Worm (Caenorhabditis elegans): ENCODE measurements around the gene sri-7.

DNA sequence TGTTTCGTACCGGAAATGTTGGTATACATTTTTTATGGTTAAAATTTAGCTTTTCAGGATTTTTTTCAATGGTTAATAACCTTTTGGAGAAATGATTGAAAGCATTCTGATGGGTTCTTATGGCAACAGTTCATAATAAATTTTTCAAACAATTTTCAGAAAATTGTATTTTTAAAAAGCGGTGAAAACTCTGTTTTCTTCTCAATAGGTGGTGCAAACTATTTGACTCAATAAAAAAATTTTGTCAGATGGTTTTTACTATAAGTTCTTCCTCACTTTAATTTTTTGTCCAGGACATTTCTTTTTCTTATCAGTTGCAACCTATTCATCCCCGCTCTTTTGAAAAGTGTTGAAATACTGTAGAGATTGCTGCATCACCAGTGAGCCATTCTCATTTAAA is 48.7 kb downstream of the sri-7 start, which contains the start of gene T26H5.14:
- TF ChIP-seq ztf-11 (tag; optimal IDR thresholded peaks at IDR 0.05) (no peak), nhr-28 (tag; optimal IDR thresholded peaks at IDR 0.05) (no peak), ama-1 (optimal IDR thresholded peaks at IDR 0.05) (no peak)
